Fruit fly (Drosophila melanogaster) whole organism, embryonic: ENCODE data around the gene TwdlO.

Experiments used
- Asciz ChIP-seq: fragments of 200-800 bp; sonication (Bioruptor generic); optimal IDR thresholded peaks from 2 replicates; lab custom pipeline; 2017; ENCODE audit warnings: missing biosample characterization, mild to moderate bottlenecking, missing genetic modification characterization, missing genetic modification reagents
- Awh ChIP-seq: fragments of 200-800 bp; sonication (Bioruptor generic); IDR thresholded peaks from 2 replicates; pipeline ENCODE4, ENCODE4 v1.3.6; 2022; ENCODE audit warnings: missing biosample characterization, missing genetic modification characterization
- BEAF-32 ChIP-seq: fragments of 200-800 bp; sonication (Bioruptor generic); optimal IDR thresholded peaks from 3 replicates; lab custom pipeline; 2017; ENCODE audit warnings: missing biosample characterization, missing genetic modification characterization, mild to moderate bottlenecking, moderate library complexity, missing genetic modification reagents
- Blimp-1 ChIP-seq: fragments of 200-800 bp; sonication (Bioruptor generic); optimal IDR thresholded peaks from 3 replicates; lab custom pipeline; 2018; ENCODE audit warnings: missing biosample characterization, missing genetic modification characterization, mild to moderate bottlenecking, moderate library complexity, missing genetic modification reagents
- Bteb2 ChIP-seq: fragments of 200-800 bp; sonication (Bioruptor generic); optimal IDR thresholded peaks from 2 replicates; lab custom pipeline; 2016; ENCODE audit warnings: missing biosample characterization, missing genetic modification characterization
- CG1024 ChIP-seq: fragments of 200-800 bp; sonication (Bioruptor generic); IDR thresholded peaks from 2 replicates; pipeline ENCODE4 v1.3.6; 2022; ENCODE audit warnings: missing biosample characterization, missing genetic modification characterization
- CG10431 ChIP-seq: fragments of 200-800 bp; sonication (Bioruptor generic); optimal IDR thresholded peaks from 3 replicates; lab custom pipeline; 2018; ENCODE audit warnings: missing biosample characterization, mild to moderate bottlenecking, missing genetic modification characterization
- CG11093 ChIP-seq: fragments of 200-800 bp; sonication (Bioruptor generic); IDR thresholded peaks from 3 replicates; pipeline ENCODE4 v1.3.6; 2022; ENCODE audit warnings: missing biosample characterization, missing genetic modification characterization
- CG11695 ChIP-seq: fragments of 200-800 bp; sonication (Bioruptor generic); IDR thresholded peaks from 3 replicates; pipeline ENCODE4 v1.3.6; 2022; ENCODE audit warnings: missing biosample characterization, missing genetic modification characterization
- CG14050 ChIP-seq: fragments of 200-800 bp; sonication (Bioruptor generic); IDR thresholded peaks from 3 replicates; pipeline ENCODE4 v1.3.6; 2022; ENCODE audit warnings: missing biosample characterization, missing genetic modification characterization
- CG15479 ChIP-seq: fragments of 200-800 bp; sonication (Bioruptor generic); optimal IDR thresholded peaks from 3 replicates; lab custom pipeline; 2019; ENCODE audit warnings: missing biosample characterization, mild to moderate bottlenecking, missing genetic modification characterization, moderate library complexity
- CG15601 ChIP-seq: fragments of 200-800 bp; sonication (Bioruptor generic); optimal IDR thresholded peaks from 3 replicates; lab custom pipeline; 2019; ENCODE audit warnings: missing biosample characterization, mild to moderate bottlenecking, missing genetic modification characterization, moderate library complexity
- CG30431 ChIP-seq: fragments of 200-800 bp; sonication (Bioruptor generic); optimal IDR thresholded peaks from 2 replicates; lab custom pipeline; 2017; ENCODE audit warnings: missing biosample characterization, missing genetic modification characterization
- CG32532 ChIP-seq: fragments of 200-800 bp; sonication (Bioruptor generic); IDR thresholded peaks from 2 replicates; pipeline ENCODE4 v1.3.6; 2022; ENCODE audit warnings: missing biosample characterization, missing genetic modification characterization
- CG32767 ChIP-seq: fragments of 200-800 bp; sonication (Bioruptor generic); IDR thresholded peaks from 2 replicates; pipeline ENCODE4 v1.3.6; 2022; ENCODE audit warnings: missing biosample characterization, missing genetic modification characterization
- CG6683 ChIP-seq: fragments of 200-800 bp; sonication (Bioruptor generic); optimal IDR thresholded peaks from 2 replicates; lab custom pipeline; 2017; ENCODE audit warnings: missing biosample characterization, mild to moderate bottlenecking, missing genetic modification characterization, missing genetic modification reagents
- CG7357 ChIP-seq: fragments of 200-800 bp; sonication (Bioruptor generic); IDR thresholded peaks from 3 replicates; pipeline ENCODE4 v1.3.6; 2022; ENCODE audit warnings: missing biosample characterization, missing genetic modification characterization
- CoRest ChIP-seq: fragments of 200-800 bp; sonication (Bioruptor generic); optimal IDR thresholded peaks from 3 replicates; lab custom pipeline; 2018; ENCODE audit warnings: missing biosample characterization, mild to moderate bottlenecking, missing genetic modification characterization, moderate library complexity
- Drgx ChIP-seq: fragments of 200-800 bp; sonication (Bioruptor generic); IDR thresholded peaks from 2 replicates; pipeline ENCODE4 v1.3.6; 2022; ENCODE audit warnings: missing biosample characterization, missing genetic modification characterization
- E2f1 ChIP-seq: fragments of 200-800 bp; sonication (Bioruptor generic); IDR thresholded peaks from 2 replicates; pipeline ENCODE4 v1.3.6; 2022; ENCODE audit warnings: missing biosample characterization, missing genetic modification characterization
- E2f2 ChIP-seq: fragments of 200-800 bp; sonication (Bioruptor generic); IDR thresholded peaks from 2 replicates; pipeline ENCODE4 v1.3.6; 2022; ENCODE audit warnings: missing biosample characterization, missing genetic modification characterization
- Hand ChIP-seq: fragments of 200-800 bp; sonication (Bioruptor generic); optimal IDR thresholded peaks from 2 replicates; lab custom pipeline; 2017; ENCODE audit warnings: mild to moderate bottlenecking, missing biosample characterization, missing genetic modification reagents, missing genetic modification characterization
- Lpt ChIP-seq: fragments of >200 bp; optimal IDR thresholded peaks from 2 replicates; lab custom pipeline; 2018; ENCODE audit warnings: missing biosample characterization, missing genetic modification characterization
- MESR4 ChIP-seq: fragments of 200-800 bp; sonication (Bioruptor generic); optimal IDR thresholded peaks from 2 replicates; lab custom pipeline; 2018; ENCODE audit warnings: missing biosample characterization, mild to moderate bottlenecking, missing genetic modification characterization, moderate library complexity
- NFAT ChIP-seq: fragments of 200-800 bp; sonication (Bioruptor generic); IDR thresholded peaks from 2 replicates; pipeline ENCODE4 v1.3.6; 2022; ENCODE audit warnings: missing biosample characterization, missing genetic modification characterization
- NK7.1 ChIP-seq: fragments of 200-800 bp; sonication (Bioruptor generic); optimal IDR thresholded peaks from 3 replicates; lab custom pipeline; 2016; ENCODE audit warnings: missing biosample characterization, missing genetic modification characterization
- NfI ChIP-seq: fragments of 200-800 bp; sonication (Bioruptor generic); optimal IDR thresholded peaks from 3 replicates; lab custom pipeline; 2018; ENCODE audit warnings: missing biosample characterization, mild to moderate bottlenecking, missing genetic modification characterization, moderate library complexity
- Side ChIP-seq: fragments of 200-800 bp; sonication (Bioruptor generic); optimal IDR thresholded peaks from 2 replicates; lab custom pipeline; 2016; ENCODE audit warnings: missing biosample characterization, missing genetic modification characterization
- Sin3A ChIP-seq: fragments of >200 bp; optimal IDR thresholded peaks from 2 replicates; lab custom pipeline; 2018
- ac ChIP-seq: fragments of 200-800 bp; sonication (Bioruptor generic); optimal IDR thresholded peaks from 3 replicates; lab custom pipeline; 2017; ENCODE audit warnings: missing biosample characterization, mild to moderate bottlenecking, missing genetic modification characterization
- al ChIP-seq: fragments of 200-800 bp; sonication (Bioruptor generic); IDR thresholded peaks from 2 replicates; pipeline ENCODE4 v1.3.6; 2022; ENCODE audit warnings: missing biosample characterization, missing genetic modification characterization
- bowl ChIP-seq: fragments of 200-800 bp; sonication (Bioruptor generic); IDR thresholded peaks from 2 replicates; pipeline ENCODE4 v1.3.6; 2022; ENCODE audit warnings: missing biosample characterization, missing genetic modification characterization
- btn ChIP-seq: fragments of 200-800 bp; sonication (Bioruptor generic); optimal IDR thresholded peaks from 2 replicates; lab custom pipeline; 2016; ENCODE audit warnings: missing biosample characterization, missing genetic modification characterization
- cato ChIP-seq: fragments of 200-800 bp; sonication (Bioruptor generic); optimal IDR thresholded peaks from 2 replicates; lab custom pipeline; 2016; ENCODE audit warnings: missing biosample characterization, missing genetic modification characterization, borderline replicate concordance
- da ChIP-seq: fragments of 200-800 bp; sonication (Bioruptor generic); optimal IDR thresholded peaks from 2 replicates; lab custom pipeline; 2016; ENCODE audit warnings: missing biosample characterization, missing genetic modification characterization
- dm ChIP-seq: fragments of 200-800 bp; sonication (Bioruptor generic); optimal IDR thresholded peaks from 3 replicates; lab custom pipeline; 2016; ENCODE audit warnings: missing biosample characterization, missing genetic modification characterization
- gce ChIP-seq: fragments of 200-800 bp; sonication (Bioruptor generic); IDR thresholded peaks from 3 replicates; pipeline ENCODE4 v1.3.6; 2022; ENCODE audit warnings: missing biosample characterization, missing genetic modification characterization
- insv ChIP-seq, 2 experiments: fragments of 200-800 bp; sonication (Bioruptor generic); optimal IDR thresholded peaks; 3 replicates each; lab custom pipeline; 2016 to 2018; ENCODE audit warnings: missing biosample characterization in 2 of 2, missing genetic modification characterization in 2 of 2
- jumu ChIP-seq: fragments of 200-800 bp; sonication (Bioruptor generic); optimal IDR thresholded peaks from 3 replicates; lab custom pipeline; 2016; ENCODE audit warnings: missing biosample characterization, missing genetic modification characterization
- kay ChIP-seq: fragments of 200-800 bp; sonication (Bioruptor generic); optimal IDR thresholded peaks from 2 replicates; lab custom pipeline; 2016; ENCODE audit warnings: missing biosample characterization, missing genetic modification characterization
- ken ChIP-seq: fragments of 200-800 bp; sonication (Bioruptor generic); IDR thresholded peaks from 3 replicates; pipeline ENCODE4 v1.3.6; 2022; ENCODE audit warnings: missing biosample characterization, missing genetic modification characterization
- lola ChIP-seq, 3 experiments: fragments of >200 bp in 2 of 3; fragments of 200-800 bp in 1 of 3; sonication (Bioruptor generic) in 1 of 3; optimal IDR thresholded peaks; 2 replicates each; lab custom pipeline; 2017 to 2019; ENCODE audit warnings: missing biosample characterization in 3 of 3, missing genetic modification characterization in 3 of 3, mild to moderate bottlenecking in 1 of 3, moderate library complexity in 1 of 3
- prd ChIP-seq, 3 experiments: fragments of >200 bp in 2 of 3; fragments of 200-800 bp in 1 of 3; sonication (Bioruptor generic) in 1 of 3; optimal IDR thresholded peaks in 2 of 3; IDR thresholded peaks in 1 of 3; 2 replicates in 2 of 3; 3 replicates in 1 of 3; pipeline versions ENCODE4 v1.3.6 to Lab custom; 2017 to 2022; ENCODE audit warnings: missing biosample characterization in 1 of 3, missing genetic modification characterization in 1 of 3
- sim ChIP-seq: fragments of 200-800 bp; sonication (Bioruptor generic); IDR thresholded peaks from 2 replicates; pipeline ENCODE4 v1.3.6; 2022; ENCODE audit warnings: missing biosample characterization, missing genetic modification characterization
- sob ChIP-seq: fragments of 200-800 bp; sonication (Bioruptor generic); IDR thresholded peaks from 2 replicates; pipeline ENCODE4 v1.3.6; 2022; ENCODE audit warnings: missing biosample characterization, missing genetic modification characterization
- stwl ChIP-seq: fragments of 200-800 bp; sonication (Bioruptor generic); optimal IDR thresholded peaks from 3 replicates; lab custom pipeline; 2018; ENCODE audit warnings: missing biosample characterization, mild to moderate bottlenecking, missing genetic modification characterization, moderate library complexity
- tap ChIP-seq: fragments of 200-800 bp; optimal IDR thresholded peaks from 3 replicates; lab custom pipeline; 2019; ENCODE audit warnings: missing biosample characterization, mild to moderate bottlenecking, missing genetic modification characterization, moderate library complexity
- tgo ChIP-seq: fragments of 200-800 bp; sonication (Bioruptor generic); IDR thresholded peaks from 3 replicates; pipeline ENCODE4 v1.3.6; 2022; ENCODE audit warnings: missing biosample characterization, missing genetic modification characterization
- vnd ChIP-seq: fragments of 200-800 bp; sonication (Bioruptor generic); IDR thresholded peaks from 3 replicates; pipeline ENCODE4 v1.3.6; 2022; ENCODE audit warnings: missing biosample characterization, missing genetic modification characterization; ENCODE audit not compliant: partially characterized antibody
- zen ChIP-seq: fragments of 200-800 bp; sonication (Bioruptor generic); optimal IDR thresholded peaks from 3 replicates; lab custom pipeline; 2018; ENCODE audit warnings: missing biosample characterization, mild to moderate bottlenecking, missing genetic modification characterization, moderate library complexity

Gene TwdlO

dm6 chr3R:26654594-26654993 is 28.1 kb upstream of the TwdlO start (continued):
- no peak for TF ChIP-seq Sin3A (lab: Kevin White, UChicago)
- no peak for TF ChIP-seq zen
- peak; percentile 66; the same call in 2 of the 3 replicates for TF ChIP-seq tgo (GFP tag; lab: Robert Waterston, UW)
- TF ChIP-seq kay (GFP tag; lab: Kevin White, UChicago) = no peak
- no peak for TF ChIP-seq bowl
- TF ChIP-seq Bteb2 = peak; percentile 4
- peak; percentile 22; the same call in 1 of the 3 replicates for TF ChIP-seq ken (GFP tag; lab: Robert Waterston, UW)
- no peak; the same call in 1 of the 2 replicates for TF ChIP-seq Drgx
- no peak for TF ChIP-seq lola (GFP tag; optimal IDR thresholded peaks at IDR 0.05; lab: Kevin White, UChicago)
- no peak for TF ChIP-seq Awh (GFP tag; lab: Robert Waterston, UW)
- no peak for TF ChIP-seq Blimp-1 (GFP tag; lab: Kevin White, UChicago)
- 0 out of 3 replicates have a peak, but pooled peaks have one; percentile 15 for TF ChIP-seq gce (GFP tag; lab: Robert Waterston, UW)
- 0 out of 3 replicates have a peak, but pooled peaks have one; percentile 31 for TF ChIP-seq CG7357 (GFP tag; lab: Robert Waterston, UW)
- TF ChIP-seq btn (GFP tag; lab: Kevin White, UChicago) = peak; percentile 17
- peak; percentile 1 for TF ChIP-seq CG30431 (GFP tag; lab: Kevin White, UChicago)
- peak; percentile 42 for TF ChIP-seq Asciz
- no peak for TF ChIP-seq tap (tag; lab: Kevin White, UChicago)
- peak; percentile 70; the same call in 1 of the 2 replicates for TF ChIP-seq CG32532 (GFP tag; lab: Robert Waterston, UW)
- TF ChIP-seq Hand (GFP tag; lab: Kevin White, UChicago) = peak; percentile 34
- TF ChIP-seq CG6683 (GFP tag; lab: Kevin White, UChicago) = no peak
- TF ChIP-seq CG10431 = no peak
- TF ChIP-seq CG11695 (GFP tag; lab: Robert Waterston, UW) = peak; percentile 55; the same call in 1 of the 3 replicates
- peak; percentile 37; the same call in 1 of the 2 replicates for TF ChIP-seq NFAT (GFP tag; lab: Robert Waterston, UW)
- peak; percentile 23; the same call in 1 of the 2 replicates for TF ChIP-seq CG1024
- peak; percentile 48 for TF ChIP-seq CG32767 (GFP tag; lab: Robert Waterston, UW)
- peak; percentile 47 for TF ChIP-seq NfI (GFP tag; lab: Kevin White, UChicago)
- TF ChIP-seq Side (GFP tag; lab: Kevin White, UChicago) = peak; percentile 18
- no peak for TF ChIP-seq vnd (GFP tag; lab: Robert Waterston, UW)
- TF ChIP-seq ac (GFP tag; lab: Kevin White, UChicago) = no peak
- no peak for TF ChIP-seq da (GFP tag; lab: Kevin White, UChicago)
- TF ChIP-seq insv (GFP tag; optimal IDR thresholded peaks at IDR 0.05; lab: Kevin White, UChicago) = no peak
- peak; percentile 69 for TF ChIP-seq E2f1 (GFP tag; lab: Robert Waterston, UW)
- no peak for TF ChIP-seq cato (GFP tag; lab: Kevin White, UChicago)
- peak; percentile 41 for TF ChIP-seq E2f2 (GFP tag; lab: Robert Waterston, UW)
- peak; percentile 42; the same call in 2 of the 3 replicates for TF ChIP-seq CG14050 (GFP tag; lab: Robert Waterston, UW)
- no peak for TF ChIP-seq CG15479 (GFP tag; lab: Kevin White, UChicago)
- no peak for TF ChIP-seq CG15601 (tag; lab: Kevin White, UChicago)
- TF ChIP-seq sim (GFP tag; lab: Robert Waterston, UW) = 0 out of 2 replicates have a peak, but pooled peaks have one; percentile 14
- TF ChIP-seq MESR4 (GFP tag; lab: Kevin White, UChicago) = no peak
- no peak for TF ChIP-seq stwl (tag; lab: Kevin White, UChicago)
- 0 out of 2 replicates have a peak, but pooled peaks have one; percentile 21 for TF ChIP-seq al (GFP tag; lab: Robert Waterston, UW)
- TF ChIP-seq BEAF-32 (GFP tag; lab: Kevin White, UChicago) = no peak
- peak; percentile 35 for TF ChIP-seq jumu
- TF ChIP-seq CG11093 (GFP tag; lab: Robert Waterston, UW) = 0 out of 3 replicates have a peak, but pooled peaks have one; percentile 24
- no peak for TF ChIP-seq prd (optimal IDR thresholded peaks at IDR 0.05; lab: Kevin White, UChicago)
- peak; percentile 62; the same call in 2 of the 3 replicates for TF ChIP-seq prd (GFP tag; IDR thresholded peaks at IDR 0.05; lab: Robert Waterston, UW)
- TF ChIP-seq CoRest (tag; lab: Kevin White, UChicago) = peak; percentile 26
- TF ChIP-seq Lpt (GFP tag; lab: Kevin White, UChicago) = no peak
- TF ChIP-seq NK7.1 (GFP tag; lab: Kevin White, UChicago) = no peak
- peak; percentile 49; the same call in 1 of the 2 replicates for TF ChIP-seq sob (GFP tag; lab: Robert Waterston, UW)
- no peak for TF ChIP-seq dm (GFP tag; lab: Kevin White, UChicago)
